Worm (Caenorhabditis elegans) whole organism, L1 larva: ENCODE measurements around the gene flp-17.

ENCODE experiments used
- dsc-1 ChIP-seq: sonication (generic microtip); optimal IDR thresholded peaks from 2 replicates; lab custom pipeline; 2016; ENCODE audit warnings: mild to moderate bottlenecking, missing genetic modification characterization, missing compliant biosample characterization
- lin-39 ChIP-seq: fragments of 150-350 bp; optimal IDR thresholded peaks from 2 replicates; lab custom pipeline; 2014; ENCODE audit warnings: missing biosample characterization, missing genetic modification reagents, missing genetic modification characterization
- mep-1 ChIP-seq: fragments of 150-350 bp; optimal IDR thresholded peaks from 2 replicates; lab custom pipeline; 2014; ENCODE audit warnings: missing biosample characterization, missing genetic modification characterization
- nhr-12 ChIP-seq: sonication (generic microtip); optimal IDR thresholded peaks from 2 replicates; lab custom pipeline; 2017; ENCODE audit warnings: missing biosample characterization, missing genetic modification characterization
- nhr-47 ChIP-seq: sonication (generic microtip); optimal IDR thresholded peaks from 2 replicates; lab custom pipeline; 2016; ENCODE audit warnings: mild to moderate bottlenecking, missing genetic modification characterization, moderate library complexity, missing compliant biosample characterization
- nhr-76 ChIP-seq: sonication (generic microtip); optimal IDR thresholded peaks from 2 replicates; lab custom pipeline; 2017; ENCODE audit warnings: missing biosample characterization, missing genetic modification characterization
- skn-1 ChIP-seq: fragments of 150-350 bp; optimal IDR thresholded peaks from 2 replicates; lab custom pipeline; 2014; ENCODE audit warnings: missing biosample characterization, missing genetic modification characterization
- sptf-1 ChIP-seq: fragments of 150-350 bp; optimal IDR thresholded peaks from 2 replicates; lab custom pipeline; 2014; ENCODE audit warnings: missing biosample characterization, missing genetic modification characterization
- zag-1 ChIP-seq: fragments of 150-350 bp; optimal IDR thresholded peaks from 2 replicates; lab custom pipeline; 2014; ENCODE audit warnings: missing biosample characterization, missing genetic modification characterization

DNA sequence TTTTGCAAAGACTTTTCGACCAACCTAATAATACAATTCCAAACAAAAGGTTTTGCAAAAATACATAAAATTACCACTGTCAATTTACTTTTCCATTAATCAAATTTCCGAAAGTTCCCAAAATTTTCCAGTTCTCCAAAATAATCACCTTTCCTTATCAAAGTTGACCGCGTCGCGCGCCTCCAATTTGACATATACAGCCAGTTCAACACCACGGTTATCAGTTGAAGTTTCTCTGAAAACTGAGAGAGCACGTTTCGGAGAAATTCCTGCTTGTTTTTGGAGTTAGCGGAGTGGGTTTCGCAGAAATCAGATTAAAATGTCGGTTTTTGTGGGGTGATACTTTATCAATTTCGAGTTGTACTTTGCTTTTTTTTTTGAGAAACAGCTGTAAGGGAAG is 12.6 kb downstream of the flp-17 start:
- no peak for TF ChIP-seq zag-1 (tag; lab: Kevin White, UChicago)
- no peak for TF ChIP-seq mep-1 (tag; lab: Kevin White, UChicago)
- no peak for TF ChIP-seq nhr-12 (tag; lab: Kevin White, UChicago)
- TF ChIP-seq dsc-1 (tag; lab: Kevin White, UChicago), result no peak
- TF ChIP-seq nhr-76 (tag; lab: Kevin White, UChicago), result no peak
- no peak for TF ChIP-seq sptf-1 (tag; lab: Kevin White, UChicago)
- no peak for TF ChIP-seq skn-1 (tag; lab: Kevin White, UChicago)
- TF ChIP-seq lin-39, result no peak
- no peak for TF ChIP-seq nhr-47 (tag; lab: Kevin White, UChicago)
